Fruit fly (Drosophila melanogaster) whole organism, embryonic: ENCODE measurements around the gene APC4.

ENCODE experiments used
- Bdp1 ChIP-seq: fragments of 200-800 bp; sonication (Bioruptor generic); optimal IDR thresholded peaks from 3 replicates; lab custom pipeline; 2016; ENCODE audit warnings: missing biosample characterization, missing genetic modification characterization
- CG11695 ChIP-seq: fragments of 200-800 bp; sonication (Bioruptor generic); IDR thresholded peaks from 3 replicates; pipeline ENCODE4 v1.3.6; 2022; ENCODE audit warnings: missing biosample characterization, missing genetic modification characterization
- CG12104 ChIP-seq: fragments of 200-800 bp; sonication (Bioruptor generic); optimal IDR thresholded peaks from 3 replicates; lab custom pipeline; 2016; ENCODE audit warnings: missing biosample characterization, missing genetic modification characterization
- CG12236 ChIP-seq: fragments of 200-800 bp; sonication (Bioruptor generic); optimal IDR thresholded peaks from 2 replicates; lab custom pipeline; 2016; ENCODE audit warnings: missing biosample characterization, missing genetic modification characterization
- CG14014 ChIP-seq: fragments of 200-800 bp; sonication (Bioruptor generic); IDR thresholded peaks from 2 replicates; pipeline ENCODE4 v1.3.6; 2022; ENCODE audit warnings: missing biosample characterization, missing genetic modification characterization
- CG17612 ChIP-seq: fragments of 200-800 bp; sonication (Bioruptor generic); IDR thresholded peaks from 2 replicates; pipeline ENCODE4 v1.3.6; 2022; ENCODE audit warnings: missing biosample characterization, missing genetic modification characterization
- CG17829 ChIP-seq: fragments of 200-800 bp; optimal IDR thresholded peaks from 2 replicates; lab custom pipeline; 2019; ENCODE audit warnings: missing biosample characterization, mild to moderate bottlenecking, missing genetic modification characterization, moderate library complexity
- CG1792 ChIP-seq: fragments of 200-800 bp; sonication (Bioruptor generic); optimal IDR thresholded peaks from 2 replicates; lab custom pipeline; 2016; ENCODE audit warnings: missing biosample characterization, missing genetic modification characterization
- CG2712 ChIP-seq: fragments of 200-800 bp; optimal IDR thresholded peaks from 3 replicates; lab custom pipeline; 2019; ENCODE audit warnings: missing biosample characterization, mild to moderate bottlenecking, missing genetic modification characterization, moderate library complexity
- CG30403 ChIP-seq: fragments of 200-800 bp; sonication (Bioruptor generic); optimal IDR thresholded peaks from 3 replicates; lab custom pipeline; 2016; ENCODE audit warnings: missing biosample characterization, missing genetic modification characterization
- CG3065 ChIP-seq: fragments of 200-800 bp; sonication (Bioruptor generic); optimal IDR thresholded peaks from 2 replicates; lab custom pipeline; 2016; ENCODE audit warnings: missing biosample characterization, missing genetic modification characterization
- CG32767 ChIP-seq: fragments of 200-800 bp; sonication (Bioruptor generic); IDR thresholded peaks from 2 replicates; pipeline ENCODE4 v1.3.6; 2022; ENCODE audit warnings: missing biosample characterization, missing genetic modification characterization
- CG34224 ChIP-seq: fragments of 200-800 bp; sonication (Bioruptor generic); IDR thresholded peaks from 3 replicates; pipeline ENCODE4 v1.3.6; 2022; ENCODE audit warnings: missing biosample characterization, missing genetic modification characterization; ENCODE audit not compliant: partially characterized antibody
- CG42726 ChIP-seq: fragments of 200-800 bp; sonication (Bioruptor generic); IDR thresholded peaks from 2 replicates; pipeline ENCODE4 v1.3.6; 2022; ENCODE audit warnings: missing biosample characterization, missing genetic modification characterization; ENCODE audit not compliant: partially characterized antibody
- CG4328 ChIP-seq: fragments of 200-800 bp; sonication (Bioruptor generic); optimal IDR thresholded peaks from 3 replicates; lab custom pipeline; 2017; ENCODE audit warnings: missing biosample characterization, missing genetic modification reagents, missing genetic modification characterization
- CG43689 ChIP-seq: fragments of 200-800 bp; sonication (Bioruptor generic); IDR thresholded peaks from 2 replicates; pipeline ENCODE4 v1.3.6; 2022; ENCODE audit warnings: missing biosample characterization, missing genetic modification characterization
- CG6689 ChIP-seq: fragments of 200-800 bp; sonication (Bioruptor generic); IDR thresholded peaks from 2 replicates; pipeline ENCODE4 v1.3.6; 2022; ENCODE audit warnings: missing biosample characterization, missing genetic modification characterization
- CG7556 ChIP-seq: fragments of 200-800 bp; sonication (Bioruptor generic); optimal IDR thresholded peaks from 2 replicates; lab custom pipeline; 2017; ENCODE audit warnings: missing biosample characterization, mild to moderate bottlenecking, missing genetic modification characterization
- CG7963 ChIP-seq: fragments of 200-800 bp; sonication (Bioruptor generic); IDR thresholded peaks from 3 replicates; pipeline ENCODE4 v1.3.6; 2022; ENCODE audit warnings: missing biosample characterization, missing genetic modification characterization; ENCODE audit not compliant: partially characterized antibody
- CG8388 ChIP-seq: fragments of 200-800 bp; sonication (Bioruptor generic); optimal IDR thresholded peaks from 2 replicates; lab custom pipeline; 2019; ENCODE audit warnings: missing biosample characterization, mild to moderate bottlenecking, missing genetic modification characterization, moderate library complexity
- CG8478 ChIP-seq: fragments of >200 bp; optimal IDR thresholded peaks from 2 replicates; lab custom pipeline; 2018
- CG9437 ChIP-seq: fragments of 200-800 bp; sonication (Bioruptor generic); optimal IDR thresholded peaks from 2 replicates; lab custom pipeline; 2018; ENCODE audit warnings: missing biosample characterization, mild to moderate bottlenecking, missing genetic modification characterization
- CG9797 ChIP-seq: fragments of 200-800 bp; sonication (Bioruptor generic); optimal IDR thresholded peaks from 3 replicates; lab custom pipeline; 2018; ENCODE audit warnings: missing biosample characterization, mild to moderate bottlenecking, missing genetic modification characterization
- Dip3 ChIP-seq: fragments of 200-800 bp; sonication (Bioruptor generic); optimal IDR thresholded peaks from 3 replicates; lab custom pipeline; 2016; ENCODE audit warnings: missing biosample characterization, missing genetic modification characterization
- Gug ChIP-seq: fragments of 200-800 bp; sonication (Bioruptor generic); IDR thresholded peaks from 4 replicates; pipeline ENCODE4 v1.3.6; 2022; ENCODE audit warnings: missing biosample characterization, missing genetic modification characterization
- Hmr ChIP-seq: fragments of 200-800 bp; sonication (Bioruptor generic); optimal IDR thresholded peaks from 3 replicates; lab custom pipeline; 2017; ENCODE audit warnings: mild to moderate bottlenecking, missing biosample characterization, missing genetic modification reagents, missing genetic modification characterization
- Hr39 ChIP-seq: fragments of >200 bp; optimal IDR thresholded peaks from 2 replicates; lab custom pipeline; 2017
- Hr78 ChIP-seq, 2 experiments: fragments of 200-800 bp in 1 of 2; fragments of >200 bp in 1 of 2; sonication (Bioruptor generic) in 1 of 2; optimal IDR thresholded peaks; 2 replicates each; lab custom pipeline; 2017 to 2019; ENCODE audit warnings: missing biosample characterization in 2 of 2, missing genetic modification characterization in 2 of 2, mild to moderate bottlenecking in 1 of 2, moderate library complexity in 1 of 2
- Max ChIP-seq: fragments of 200-800 bp; sonication (Bioruptor generic); optimal IDR thresholded peaks from 2 replicates; lab custom pipeline; 2016; ENCODE audit warnings: missing biosample characterization, mild to moderate bottlenecking, missing genetic modification characterization
- Sox100B ChIP-seq: fragments of 200-800 bp; sonication (Bioruptor generic); optimal IDR thresholded peaks from 3 replicates; lab custom pipeline; 2018; ENCODE audit warnings: missing biosample characterization, mild to moderate bottlenecking, missing genetic modification characterization
- Spps ChIP-seq: fragments of 200-800 bp; sonication (Bioruptor generic); optimal IDR thresholded peaks from 2 replicates; lab custom pipeline; 2018; ENCODE audit warnings: missing biosample characterization, mild to moderate bottlenecking, missing genetic modification characterization
- Ssrp ChIP-seq: fragments of 200-800 bp; sonication (Bioruptor generic); optimal IDR thresholded peaks from 2 replicates; lab custom pipeline; 2018; ENCODE audit warnings: missing biosample characterization, mild to moderate bottlenecking, missing genetic modification characterization, moderate library complexity
- Vsx1 ChIP-seq: fragments of 200-800 bp; sonication (Bioruptor generic); optimal IDR thresholded peaks from 2 replicates; lab custom pipeline; 2017; ENCODE audit warnings: missing biosample characterization, mild to moderate bottlenecking, missing genetic modification characterization, missing genetic modification reagents
- ab ChIP-seq: fragments of 200-800 bp; sonication (Bioruptor generic); optimal IDR thresholded peaks from 2 replicates; lab custom pipeline; 2016; ENCODE audit warnings: missing biosample characterization, missing genetic modification characterization
- ac ChIP-seq: fragments of 200-800 bp; sonication (Bioruptor generic); optimal IDR thresholded peaks from 3 replicates; lab custom pipeline; 2017; ENCODE audit warnings: missing biosample characterization, mild to moderate bottlenecking, missing genetic modification characterization
- cas ChIP-seq: fragments of 200-800 bp; sonication (Bioruptor generic); IDR thresholded peaks from 2 replicates; pipeline ENCODE4 v1.3.6; 2022; ENCODE audit warnings: missing biosample characterization, missing genetic modification characterization
- chinmo ChIP-seq: fragments of 200-800 bp; sonication (Bioruptor generic); IDR thresholded peaks from 4 replicates; pipeline ENCODE4 v1.3.6; 2022; ENCODE audit warnings: missing biosample characterization, missing genetic modification characterization; ENCODE audit not compliant: partially characterized antibody
- croc ChIP-seq: fragments of 200-800 bp; sonication (Bioruptor generic); conservative IDR thresholded peaks from 3 replicates; pipeline ENCODE4 v1.3.6; 2022; ENCODE audit warnings: missing biosample characterization, missing genetic modification characterization
- crp ChIP-seq, 2 experiments: fragments of 200-800 bp; sonication (Bioruptor generic); optimal IDR thresholded peaks; 2 replicates in 1 of 2; 3 replicates in 1 of 2; lab custom pipeline; 2017; ENCODE audit warnings: missing biosample characterization in 2 of 2, missing genetic modification characterization in 2 of 2, mild to moderate bottlenecking in 1 of 2, moderate library complexity in 1 of 2
- grn ChIP-seq: fragments of 200-800 bp; sonication (Bioruptor generic); optimal IDR thresholded peaks from 3 replicates; lab custom pipeline; 2017; ENCODE audit warnings: missing biosample characterization, missing genetic modification characterization
- hb ChIP-seq: fragments of 200-800 bp; sonication (Bioruptor generic); IDR thresholded peaks from 3 replicates; pipeline ENCODE4 v1.3.6; 2022; ENCODE audit warnings: missing biosample characterization, missing genetic modification characterization; ENCODE audit not compliant: partially characterized antibody
- knrl ChIP-seq: fragments of 200-800 bp; sonication (Bioruptor generic); IDR thresholded peaks from 3 replicates; pipeline ENCODE4 v1.3.6; 2022; ENCODE audit warnings: missing biosample characterization, missing genetic modification characterization; ENCODE audit not compliant: partially characterized antibody
- lab ChIP-seq: fragments of 200-800 bp; sonication (Bioruptor generic); optimal IDR thresholded peaks from 3 replicates; lab custom pipeline; 2017; ENCODE audit warnings: missing biosample characterization, missing genetic modification characterization, mild to moderate bottlenecking, moderate library complexity, missing genetic modification reagents
- pho ChIP-seq: fragments of 200-800 bp; sonication (Bioruptor generic); optimal IDR thresholded peaks from 2 replicates; lab custom pipeline; 2016; ENCODE audit warnings: missing biosample characterization, missing genetic modification characterization
- psq ChIP-seq: fragments of 200-800 bp; sonication (Bioruptor generic); optimal IDR thresholded peaks from 2 replicates; lab custom pipeline; 2017; ENCODE audit warnings: missing biosample characterization, missing genetic modification characterization
- pum ChIP-seq: fragments of 200-800 bp; sonication (Bioruptor generic); optimal IDR thresholded peaks from 2 replicates; lab custom pipeline; 2016; ENCODE audit warnings: missing biosample characterization, missing genetic modification characterization
- slp2 ChIP-seq: fragments of 200-800 bp; sonication (Bioruptor generic); optimal IDR thresholded peaks from 2 replicates; lab custom pipeline; 2016; ENCODE audit warnings: missing biosample characterization, missing genetic modification characterization
- toy ChIP-seq: fragments of 200-800 bp; sonication (Bioruptor generic); IDR thresholded peaks from 2 replicates; pipeline ENCODE4 v1.3.6; 2022; ENCODE audit warnings: missing biosample characterization, missing genetic modification characterization
- twi ChIP-seq: fragments of 200-800 bp; optimal IDR thresholded peaks from 2 replicates; lab custom pipeline; 2019; ENCODE audit warnings: missing biosample characterization, mild to moderate bottlenecking, missing genetic modification characterization, moderate library complexity
- wor ChIP-seq: fragments of 200-800 bp; sonication (Bioruptor generic); IDR thresholded peaks from 2 replicates; pipeline ENCODE4 v1.3.6; 2022; ENCODE audit warnings: missing biosample characterization, missing genetic modification characterization

Gene APC4

dm6 chrX:9047725-9048384, 34.9 kb upstream of the APC4 start (continued):
- TF ChIP-seq Sox100B (peak; percentile 74), Hr78 (GFP tag; optimal IDR thresholded peaks at IDR 0.05; lab: Kevin White, UChicago) (peak in 1 of 2 experiments; percentile 98), CG14014 (GFP tag; lab: Robert Waterston, UW) (peak; percentile 42; the same call in 1 of the 2 replicates), Ssrp (peak; percentile 82), Max (GFP tag; lab: Kevin White, UChicago) (no peak), Gug (GFP tag; lab: Robert Waterston, UW) (no peak), CG12236 (no peak), wor (GFP tag; lab: Robert Waterston, UW) (peak; percentile 55), Vsx1 (GFP tag; lab: Kevin White, UChicago) (peak; percentile 50), CG8478 (lab: Kevin White, UChicago) (no peak), CG11695 (0 out of 3 replicates have a peak, but pooled peaks have one; percentile 65), hb (GFP tag; lab: Robert Waterston, UW) (no peak), CG17612 (GFP tag; lab: Robert Waterston, UW) (no peak), lab (GFP tag; lab: Kevin White, UChicago) (peak; percentile 42), Bdp1 (GFP tag; lab: Kevin White, UChicago) (no peak), CG3065 (GFP tag; lab: Kevin White, UChicago) (peak; percentile 17), Spps (tag; lab: Kevin White, UChicago) (peak; percentile 65), CG7963 (GFP tag; lab: Robert Waterston, UW) (no peak), CG43689 (GFP tag; lab: Robert Waterston, UW) (no peak), CG9437 (GFP tag; lab: Kevin White, UChicago) (peak; percentile 59), pum (peak; percentile 39), CG30403 (GFP tag; lab: Kevin White, UChicago) (peak; percentile 75), Hr39 (lab: Kevin White, UChicago) (no peak), CG9797 (no peak), twi (tag; lab: Kevin White, UChicago) (peak; percentile 62), ac (GFP tag; lab: Kevin White, UChicago) (peak; percentile 29), chinmo (GFP tag; lab: Robert Waterston, UW) (no peak), CG8388 (peak; percentile 80), CG2712 (tag; lab: Kevin White, UChicago) (peak; percentile 92), CG34224 (GFP tag; lab: Robert Waterston, UW) (no peak), ab (GFP tag; lab: Kevin White, UChicago) (no peak), croc (peak; percentile 60; the same call in 2 of the 3 replicates), toy (GFP tag; lab: Robert Waterston, UW) (no peak), Dip3 (no peak), CG1792 (GFP tag; lab: Kevin White, UChicago) (no peak), CG42726 (no peak), pho (GFP tag; lab: Kevin White, UChicago) (no peak), CG7556 (GFP tag; lab: Kevin White, UChicago) (peak; percentile 80), CG6689 (peak; percentile 65), slp2 (GFP tag; lab: Kevin White, UChicago) (no peak), grn (peak; percentile 87), CG17829 (tag; lab: Kevin White, UChicago) (peak; percentile 90), Hmr (no peak), CG12104 (GFP tag; lab: Kevin White, UChicago) (no peak), crp (GFP tag; optimal IDR thresholded peaks at IDR 0.05; lab: Kevin White, UChicago) (peak in 1 of 2 experiments; percentile 4), CG32767 (GFP tag; lab: Robert Waterston, UW) (peak; percentile 59; the same call in 1 of the 2 replicates), cas (GFP tag; lab: Robert Waterston, UW) (no peak), knrl (GFP tag; lab: Robert Waterston, UW) (no peak), psq (peak; percentile 63), CG4328 (GFP tag; lab: Kevin White, UChicago) (no peak)
